Fruit fly (Drosophila melanogaster) whole organism, embryonic: ENCODE results near the gene CG6726.

Experiments used
- Atf-2 ChIP-seq: fragments of 200-800 bp; sonication (Bioruptor generic); optimal IDR thresholded peaks from 2 replicates; lab custom pipeline; 2016; ENCODE audit warnings: missing biosample characterization, missing genetic modification characterization
- Bdp1 ChIP-seq: fragments of 200-800 bp; sonication (Bioruptor generic); optimal IDR thresholded peaks from 3 replicates; lab custom pipeline; 2016; ENCODE audit warnings: missing biosample characterization, missing genetic modification characterization
- CG11093 ChIP-seq: fragments of 200-800 bp; sonication (Bioruptor generic); IDR thresholded peaks from 3 replicates; pipeline ENCODE4 v1.3.6; 2022; ENCODE audit warnings: missing biosample characterization, missing genetic modification characterization
- CG11398 ChIP-seq: fragments of 200-800 bp; sonication (Bioruptor generic); optimal IDR thresholded peaks from 2 replicates; lab custom pipeline; 2016; ENCODE audit warnings: missing biosample characterization, missing genetic modification characterization
- CG11560 ChIP-seq: fragments of 200-800 bp; sonication (Bioruptor generic); IDR thresholded peaks from 3 replicates; pipeline ENCODE4 v1.3.6; 2022; ENCODE audit warnings: missing biosample characterization, missing genetic modification characterization
- CG12299 ChIP-seq: fragments of 200-800 bp; sonication (Bioruptor generic); optimal IDR thresholded peaks from 2 replicates; lab custom pipeline; 2018; ENCODE audit warnings: missing biosample characterization, mild to moderate bottlenecking, missing genetic modification characterization
- CG12659 ChIP-seq: fragments of 200-800 bp; sonication (Bioruptor generic); optimal IDR thresholded peaks from 3 replicates; lab custom pipeline; 2017; ENCODE audit warnings: mild to moderate bottlenecking, missing biosample characterization, missing genetic modification reagents, missing genetic modification characterization
- CG14860 ChIP-seq: fragments of 200-800 bp; sonication (Bioruptor generic); IDR thresholded peaks from 3 replicates; pipeline ENCODE4 v1.3.6; 2022; ENCODE audit warnings: missing biosample characterization, missing genetic modification characterization; ENCODE audit not compliant: partially characterized antibody
- CG15696 ChIP-seq: fragments of 200-800 bp; sonication (Bioruptor generic); optimal IDR thresholded peaks from 2 replicates; lab custom pipeline; 2019; ENCODE audit warnings: missing biosample characterization, mild to moderate bottlenecking, missing genetic modification characterization, moderate library complexity
- CG1603 ChIP-seq: fragments of 200-800 bp; sonication (Bioruptor generic); optimal IDR thresholded peaks from 2 replicates; lab custom pipeline; 2019; ENCODE audit warnings: missing biosample characterization, mild to moderate bottlenecking, missing genetic modification characterization, moderate library complexity
- CG2875 ChIP-seq: fragments of 200-800 bp; sonication (Bioruptor generic); optimal IDR thresholded peaks from 2 replicates; lab custom pipeline; 2017; ENCODE audit warnings: missing biosample characterization, mild to moderate bottlenecking, missing genetic modification characterization, missing genetic modification reagents
- CG2889 ChIP-seq: fragments of 200-800 bp; sonication (Bioruptor generic); IDR thresholded peaks from 3 replicates; pipeline ENCODE4 v1.3.6; 2022; ENCODE audit warnings: missing biosample characterization, missing genetic modification characterization
- CG8089 ChIP-seq: fragments of 200-800 bp; sonication (Bioruptor generic); optimal IDR thresholded peaks from 3 replicates; lab custom pipeline; 2016; ENCODE audit warnings: missing biosample characterization, missing genetic modification characterization
- CG8359 ChIP-seq: fragments of 200-800 bp; sonication (Bioruptor generic); optimal IDR thresholded peaks from 2 replicates; lab custom pipeline; 2017; ENCODE audit warnings: missing biosample characterization, mild to moderate bottlenecking, missing genetic modification characterization, borderline replicate concordance
- CG8924 ChIP-seq: fragments of 200-800 bp; optimal IDR thresholded peaks from 3 replicates; lab custom pipeline; 2019; ENCODE audit warnings: missing biosample characterization, mild to moderate bottlenecking, missing genetic modification characterization, moderate library complexity
- Dref ChIP-seq: fragments of 200-800 bp; sonication (Bioruptor generic); IDR thresholded peaks from 2 replicates; pipeline ENCODE4 v1.3.6; 2022; ENCODE audit warnings: missing biosample characterization, missing genetic modification characterization
- Eip74EF ChIP-seq, 2 experiments: fragments of 200-800 bp in 1 of 2; fragments of >200 bp in 1 of 2; sonication (Bioruptor generic) in 1 of 2; optimal IDR thresholded peaks; 2 replicates each; lab custom pipeline; 2017 to 2019; ENCODE audit warnings: missing biosample characterization in 2 of 2, missing genetic modification characterization in 2 of 2, mild to moderate bottlenecking in 1 of 2, moderate library complexity in 1 of 2
- H15 ChIP-seq: fragments of 200-800 bp; sonication (Bioruptor generic); IDR thresholded peaks from 3 replicates; pipeline ENCODE4 v1.3.6; 2022; ENCODE audit warnings: missing biosample characterization, missing genetic modification characterization
- MESR4 ChIP-seq: fragments of 200-800 bp; sonication (Bioruptor generic); optimal IDR thresholded peaks from 2 replicates; lab custom pipeline; 2018; ENCODE audit warnings: missing biosample characterization, mild to moderate bottlenecking, missing genetic modification characterization, moderate library complexity
- Mad ChIP-seq: fragments of 200-800 bp; sonication (Bioruptor generic); optimal IDR thresholded peaks from 2 replicates; lab custom pipeline; 2016; ENCODE audit warnings: missing biosample characterization, missing genetic modification characterization
- Meics ChIP-seq: fragments of 200-800 bp; sonication (Bioruptor generic); optimal IDR thresholded peaks from 2 replicates; lab custom pipeline; 2017; ENCODE audit warnings: missing biosample characterization, mild to moderate bottlenecking, missing genetic modification characterization
- NK7.1 ChIP-seq: fragments of 200-800 bp; sonication (Bioruptor generic); optimal IDR thresholded peaks from 3 replicates; lab custom pipeline; 2016; ENCODE audit warnings: missing biosample characterization, missing genetic modification characterization
- Neu2 ChIP-seq: fragments of 200-800 bp; sonication (Bioruptor generic); optimal IDR thresholded peaks from 3 replicates; lab custom pipeline; 2016; ENCODE audit warnings: missing biosample characterization, missing genetic modification characterization, borderline replicate concordance
- Oaz ChIP-seq: fragments of 200-800 bp; sonication (Bioruptor generic); IDR thresholded peaks from 2 replicates; pipeline ENCODE4 v1.3.6; 2022; ENCODE audit warnings: missing biosample characterization, missing genetic modification characterization
- Vsx1 ChIP-seq: fragments of 200-800 bp; sonication (Bioruptor generic); optimal IDR thresholded peaks from 2 replicates; lab custom pipeline; 2017; ENCODE audit warnings: missing biosample characterization, mild to moderate bottlenecking, missing genetic modification characterization, missing genetic modification reagents
- Xrp1 ChIP-seq: fragments of 200-800 bp; sonication (Bioruptor generic); IDR thresholded peaks from 2 replicates; pipeline ENCODE4 v1.3.6; 2022; ENCODE audit warnings: missing biosample characterization, missing genetic modification characterization
- amos ChIP-seq: fragments of 200-800 bp; sonication (Bioruptor generic); IDR thresholded peaks from 2 replicates; pipeline ENCODE4 v1.3.6; 2022; ENCODE audit warnings: missing biosample characterization, missing genetic modification characterization; ENCODE audit not compliant: partially characterized antibody
- ase ChIP-seq: fragments of 200-800 bp; sonication (Bioruptor generic); IDR thresholded peaks from 3 replicates; pipeline ENCODE4 v1.3.6; 2022; ENCODE audit warnings: missing biosample characterization, missing genetic modification characterization
- bbx ChIP-seq: fragments of 200-800 bp; sonication (Bioruptor generic); IDR thresholded peaks from 2 replicates; pipeline ENCODE4 v1.3.6; 2022; ENCODE audit warnings: missing biosample characterization, missing genetic modification characterization; ENCODE audit not compliant: partially characterized antibody
- cg ChIP-seq: fragments of 200-800 bp; sonication (Bioruptor generic); optimal IDR thresholded peaks from 3 replicates; lab custom pipeline; 2019; ENCODE audit warnings: missing biosample characterization, mild to moderate bottlenecking, missing genetic modification characterization, moderate library complexity
- chinmo ChIP-seq: fragments of 200-800 bp; sonication (Bioruptor generic); IDR thresholded peaks from 4 replicates; pipeline ENCODE4 v1.3.6; 2022; ENCODE audit warnings: missing biosample characterization, missing genetic modification characterization; ENCODE audit not compliant: partially characterized antibody
- dan ChIP-seq: fragments of 200-800 bp; sonication (Bioruptor generic); IDR thresholded peaks from 2 replicates; pipeline ENCODE4 v1.3.6; 2022; ENCODE audit warnings: missing biosample characterization, missing genetic modification characterization
- dm ChIP-seq: fragments of 200-800 bp; sonication (Bioruptor generic); optimal IDR thresholded peaks from 3 replicates; lab custom pipeline; 2016; ENCODE audit warnings: missing biosample characterization, missing genetic modification characterization
- dysf ChIP-seq: fragments of 200-800 bp; sonication (Bioruptor generic); IDR thresholded peaks from 3 replicates; pipeline ENCODE4 v1.3.6; 2022; ENCODE audit warnings: missing biosample characterization, missing genetic modification characterization
- eve ChIP-seq, 2 experiments: fragments of >200 bp; optimal IDR thresholded peaks; 2 replicates each; lab custom pipeline; 2017; ENCODE audit warnings: missing biosample characterization in 2 of 2, missing genetic modification characterization in 2 of 2
- fd3F ChIP-seq: fragments of 200-800 bp; sonication (Bioruptor generic); optimal IDR thresholded peaks from 2 replicates; lab custom pipeline; 2018; ENCODE audit warnings: missing biosample characterization, mild to moderate bottlenecking, missing genetic modification characterization, moderate library complexity
- gfzf ChIP-seq: fragments of 200-800 bp; sonication (Bioruptor generic); optimal IDR thresholded peaks from 2 replicates; lab custom pipeline; 2016; ENCODE audit warnings: missing biosample characterization, mild to moderate bottlenecking, missing genetic modification characterization, moderate library complexity
- ind ChIP-seq: fragments of 200-800 bp; sonication (Bioruptor generic); optimal IDR thresholded peaks from 3 replicates; lab custom pipeline; 2016; ENCODE audit warnings: missing biosample characterization, missing genetic modification characterization
- mld ChIP-seq: fragments of 200-800 bp; sonication (Bioruptor generic); IDR thresholded peaks from 3 replicates; pipeline ENCODE4 v1.3.6; 2022; ENCODE audit warnings: missing biosample characterization, missing genetic modification characterization; ENCODE audit not compliant: partially characterized antibody
- nerfin-2 ChIP-seq: fragments of 200-800 bp; sonication (Bioruptor generic); IDR thresholded peaks from 2 replicates; pipeline ENCODE4 v1.3.6; 2022; ENCODE audit warnings: missing biosample characterization, missing genetic modification characterization; ENCODE audit not compliant: partially characterized antibody
- pan ChIP-seq, 4 experiments: fragments of >200 bp in 3 of 4; fragments of 200-800 bp in 1 of 4; sonication (Bioruptor generic) in 1 of 4; optimal IDR thresholded peaks in 3 of 4; IDR thresholded peaks in 1 of 4; 2 replicates each; pipeline versions ENCODE4 v1.3.6 to Lab custom; 2017 to 2022; ENCODE audit warnings: missing biosample characterization in 2 of 4, missing genetic modification characterization in 2 of 4, mixed read lengths in 1 of 4
- prd ChIP-seq, 3 experiments: fragments of >200 bp in 2 of 3; fragments of 200-800 bp in 1 of 3; sonication (Bioruptor generic) in 1 of 3; optimal IDR thresholded peaks in 2 of 3; IDR thresholded peaks in 1 of 3; 2 replicates in 2 of 3; 3 replicates in 1 of 3; pipeline versions ENCODE4 v1.3.6 to Lab custom; 2017 to 2022; ENCODE audit warnings: missing biosample characterization in 1 of 3, missing genetic modification characterization in 1 of 3
- pzg ChIP-seq: fragments of 200-800 bp; sonication (Bioruptor generic); optimal IDR thresholded peaks from 3 replicates; lab custom pipeline; 2018; ENCODE audit warnings: missing biosample characterization, mild to moderate bottlenecking, missing genetic modification characterization, moderate library complexity
- so ChIP-seq: fragments of 200-800 bp; sonication (Bioruptor generic); IDR thresholded peaks from 3 replicates; pipeline ENCODE4 v1.3.6; 2022; ENCODE audit warnings: missing biosample characterization, missing genetic modification characterization
- sqz ChIP-seq: fragments of 200-800 bp; sonication (Bioruptor generic); optimal IDR thresholded peaks from 3 replicates; lab custom pipeline; 2018; ENCODE audit warnings: missing biosample characterization, mild to moderate bottlenecking, missing genetic modification characterization
- trem ChIP-seq: fragments of 200-800 bp; optimal IDR thresholded peaks from 3 replicates; lab custom pipeline; 2019; ENCODE audit warnings: missing biosample characterization, mild to moderate bottlenecking, missing genetic modification characterization, moderate library complexity
- twi ChIP-seq: fragments of 200-800 bp; optimal IDR thresholded peaks from 2 replicates; lab custom pipeline; 2019; ENCODE audit warnings: missing biosample characterization, mild to moderate bottlenecking, missing genetic modification characterization, moderate library complexity
- unc-4 ChIP-seq: fragments of 200-800 bp; sonication (Bioruptor generic); IDR thresholded peaks from 2 replicates; pipeline ENCODE4 v1.3.6; 2022; ENCODE audit warnings: missing biosample characterization, missing genetic modification characterization; ENCODE audit not compliant: partially characterized antibody

Gene CG6726

DNA sequence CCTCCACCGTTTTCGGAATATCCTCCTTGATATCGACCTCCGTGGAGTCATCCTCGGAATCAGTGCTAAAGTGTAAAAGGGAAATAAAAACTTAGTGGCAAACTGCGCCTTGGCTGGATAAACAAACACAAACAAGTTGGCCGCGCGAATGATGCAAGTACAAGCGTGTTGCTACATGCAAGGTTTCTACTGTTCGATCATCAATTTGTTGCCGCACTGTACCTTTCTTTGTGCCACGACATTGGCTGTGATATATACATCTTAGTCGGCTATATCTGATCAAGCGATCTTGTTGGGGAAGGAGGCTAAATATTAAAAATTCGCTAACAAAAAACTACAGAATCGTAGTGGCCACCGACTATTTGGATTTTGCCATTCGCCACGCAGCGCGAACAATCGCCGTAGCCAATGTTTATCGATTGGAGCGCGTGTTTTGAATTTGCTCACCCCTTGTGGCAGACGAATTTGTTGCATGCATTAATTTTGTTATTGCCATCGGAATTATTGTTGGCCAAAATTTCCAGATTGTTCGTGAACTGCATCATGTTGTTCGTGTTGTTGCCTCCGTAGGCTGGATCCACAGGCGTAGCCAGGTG, 38.3 kb upstream of the CG6726 start (continued):
- no peak for TF ChIP-seq dysf
- TF ChIP-seq trem (tag; lab: Kevin White, UChicago): peak; percentile 61
- no peak for TF ChIP-seq Neu2 (GFP tag; lab: Kevin White, UChicago)
- TF ChIP-seq Meics (GFP tag; lab: Kevin White, UChicago): no peak
- no peak for TF ChIP-seq twi (tag; lab: Kevin White, UChicago)
- 0 out of 2 replicates have a peak, but pooled peaks have one; percentile 17 for TF ChIP-seq unc-4 (GFP tag; lab: Robert Waterston, UW)
- TF ChIP-seq dm (GFP tag; lab: Kevin White, UChicago): peak; percentile 60
- TF ChIP-seq CG15696: no peak
- TF ChIP-seq CG11398: no peak
- no peak for TF ChIP-seq dan (GFP tag; lab: Robert Waterston, UW)
- no peak for TF ChIP-seq Eip74EF (GFP tag; optimal IDR thresholded peaks at IDR 0.05; lab: Kevin White, UChicago)
- TF ChIP-seq Vsx1 (GFP tag; lab: Kevin White, UChicago): no peak
- no peak for TF ChIP-seq Atf-2
- no peak for TF ChIP-seq nerfin-2 (GFP tag; lab: Robert Waterston, UW)
- no peak for TF ChIP-seq CG8089 (GFP tag; lab: Kevin White, UChicago)
- TF ChIP-seq fd3F: no peak
- no peak for TF ChIP-seq CG8359 (GFP tag; lab: Kevin White, UChicago)
- TF ChIP-seq CG12659 (GFP tag; lab: Kevin White, UChicago): no peak
- 0 out of 3 replicates have a peak, but pooled peaks have one; percentile 24 for TF ChIP-seq mld (GFP tag; lab: Robert Waterston, UW)
- TF ChIP-seq bbx (GFP tag; lab: Robert Waterston, UW): 0 out of 2 replicates have a peak, but pooled peaks have one; percentile 36
- TF ChIP-seq sqz: no peak
- no peak for TF ChIP-seq Oaz (GFP tag; lab: Robert Waterston, UW)
- no peak for TF ChIP-seq pan (optimal IDR thresholded peaks at IDR 0.05; lab: Kevin White, UChicago)
- TF ChIP-seq pan (GFP tag; optimal IDR thresholded peaks at IDR 0.05 in 1 of 2, IDR thresholded peaks at IDR 0.05 in 1 of 2): no peak
- no peak for TF ChIP-seq CG11093 (GFP tag; lab: Robert Waterston, UW)
- TF ChIP-seq Bdp1 (GFP tag; lab: Kevin White, UChicago): no peak
- TF ChIP-seq ase (GFP tag; lab: Robert Waterston, UW): no peak
- no peak for TF ChIP-seq CG2889
- TF ChIP-seq cg (GFP tag; lab: Kevin White, UChicago): no peak
- no peak for TF ChIP-seq Xrp1
- no peak for TF ChIP-seq NK7.1
- TF ChIP-seq amos (GFP tag; lab: Robert Waterston, UW): peak; percentile 61
- no peak for TF ChIP-seq CG12299 (tag; lab: Kevin White, UChicago)
- TF ChIP-seq MESR4: peak; percentile 34
- no peak for TF ChIP-seq Mad
- no peak for TF ChIP-seq H15 (GFP tag; lab: Robert Waterston, UW)
- no peak for TF ChIP-seq chinmo (GFP tag; lab: Robert Waterston, UW)
- TF ChIP-seq prd (optimal IDR thresholded peaks at IDR 0.05; lab: Kevin White, UChicago): no peak
- TF ChIP-seq prd (GFP tag; IDR thresholded peaks at IDR 0.05; lab: Robert Waterston, UW): no peak
- no peak for TF ChIP-seq CG2875 (GFP tag; lab: Kevin White, UChicago)
- no peak for TF ChIP-seq eve (GFP tag; optimal IDR thresholded peaks at IDR 0.05; lab: Kevin White, UChicago)
- TF ChIP-seq Dref: peak; percentile 75
- TF ChIP-seq pzg (GFP tag; lab: Kevin White, UChicago): peak; percentile 47
- peak; percentile 47 for TF ChIP-seq CG1603 (tag; lab: Kevin White, UChicago)
- peak; percentile 75; the same call in 2 of the 3 replicates for TF ChIP-seq CG11560
- TF ChIP-seq gfzf (GFP tag; lab: Kevin White, UChicago): no peak
- TF ChIP-seq CG8924 (tag; lab: Kevin White, UChicago): no peak
- no peak for TF ChIP-seq ind (GFP tag; lab: Kevin White, UChicago)
- TF ChIP-seq so (GFP tag; lab: Robert Waterston, UW): no peak
- no peak for TF ChIP-seq CG14860 (GFP tag; lab: Robert Waterston, UW)
